Worm (Caenorhabditis elegans): Measurements from ENCODE around the gene nex-1.
A peak's percentile ranks its signal among the peaks of the same experiment; 100 is the strongest.

nex-1 gene

DNA sequence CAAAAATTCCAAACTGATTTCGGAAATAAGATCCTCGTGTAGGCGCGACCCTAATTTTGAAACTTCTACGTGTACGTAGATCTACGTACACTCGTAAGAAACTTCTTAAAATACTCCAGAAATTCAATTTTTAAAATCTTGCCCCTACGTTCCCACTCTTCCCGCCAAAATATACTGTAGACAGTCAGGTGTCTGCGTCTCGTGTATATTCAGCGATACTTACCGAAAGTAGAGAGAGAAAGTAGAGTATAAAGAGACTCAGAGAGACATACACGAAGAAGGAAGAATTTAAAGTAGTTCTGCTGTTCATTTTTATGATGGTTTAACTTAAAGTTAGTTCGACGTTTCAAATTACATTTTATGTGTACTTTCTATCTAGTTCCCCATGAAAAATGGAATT, 32.2 kb upstream of the nex-1 start:
- peak in 1 of 2 experiments; percentile 54 for TF ChIP-seq lsy-2 (tag; optimal IDR thresholded peaks at IDR 0.05)
- TF ChIP-seq mep-1 (tag; optimal IDR thresholded peaks at IDR 0.05) = no peak
- TF ChIP-seq efl-1 (optimal IDR thresholded peaks at IDR 0.05) = peak; percentile 12 to 16
- peak in 1 of 2 experiments; percentile 7 for TF ChIP-seq efl-1 (GFP tag; optimal IDR thresholded peaks at IDR 0.05 in 1 of 2)
- TF ChIP-seq lin-35 (GFP tag; optimal IDR thresholded peaks at IDR 0.05) = peak in 1 of 2 experiments; percentile 53
- TF ChIP-seq snu-23 (GFP tag; optimal IDR thresholded peaks at IDR 0.05) = no peak
- peak; percentile 26 to 46 (median 27) for TF ChIP-seq dpl-1 (GFP tag; optimal IDR thresholded peaks at IDR 0.05)
- peak; percentile 53 for TF ChIP-seq blmp-1 (tag; optimal IDR thresholded peaks at IDR 0.05)

DNA sequence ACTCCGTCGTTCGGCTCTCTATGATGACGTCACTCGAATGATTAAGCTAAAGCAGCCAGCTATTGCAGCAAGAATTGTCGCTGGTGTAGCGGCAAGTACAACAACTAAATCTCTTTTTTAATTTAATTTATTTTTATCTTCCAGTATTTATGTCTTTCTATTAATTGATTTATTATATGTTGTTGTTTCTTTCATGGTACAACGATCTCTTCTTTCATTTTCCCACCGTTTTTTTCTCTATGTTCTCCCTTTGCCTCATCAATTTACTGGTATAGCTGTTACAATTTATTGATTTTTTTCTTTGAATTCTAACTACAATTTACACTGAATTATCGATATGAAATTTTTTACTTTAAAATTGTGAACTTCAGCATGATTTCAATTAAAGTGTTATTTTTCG, 29.7 kb upstream of the nex-1 start, which contains the start of gene moc-6:
Gene moc-6 (plus strand): TSS at position 301 of the 400 bp plus-strand sequence.
- TF ChIP-seq nhr-85 (tag) (peak; percentile 26), elt-3 (tag; optimal IDR thresholded peaks at IDR 0.05) (peak in 1 of 6 experiments; percentile 10), efl-3 (GFP tag; optimal IDR thresholded peaks at IDR 0.05) (no peak), efl-1 (optimal IDR thresholded peaks at IDR 0.05) (no peak), efl-1 (GFP tag; optimal IDR thresholded peaks at IDR 0.05 in 1 of 2) (peak in 1 of 2 experiments; percentile 66)

DNA sequence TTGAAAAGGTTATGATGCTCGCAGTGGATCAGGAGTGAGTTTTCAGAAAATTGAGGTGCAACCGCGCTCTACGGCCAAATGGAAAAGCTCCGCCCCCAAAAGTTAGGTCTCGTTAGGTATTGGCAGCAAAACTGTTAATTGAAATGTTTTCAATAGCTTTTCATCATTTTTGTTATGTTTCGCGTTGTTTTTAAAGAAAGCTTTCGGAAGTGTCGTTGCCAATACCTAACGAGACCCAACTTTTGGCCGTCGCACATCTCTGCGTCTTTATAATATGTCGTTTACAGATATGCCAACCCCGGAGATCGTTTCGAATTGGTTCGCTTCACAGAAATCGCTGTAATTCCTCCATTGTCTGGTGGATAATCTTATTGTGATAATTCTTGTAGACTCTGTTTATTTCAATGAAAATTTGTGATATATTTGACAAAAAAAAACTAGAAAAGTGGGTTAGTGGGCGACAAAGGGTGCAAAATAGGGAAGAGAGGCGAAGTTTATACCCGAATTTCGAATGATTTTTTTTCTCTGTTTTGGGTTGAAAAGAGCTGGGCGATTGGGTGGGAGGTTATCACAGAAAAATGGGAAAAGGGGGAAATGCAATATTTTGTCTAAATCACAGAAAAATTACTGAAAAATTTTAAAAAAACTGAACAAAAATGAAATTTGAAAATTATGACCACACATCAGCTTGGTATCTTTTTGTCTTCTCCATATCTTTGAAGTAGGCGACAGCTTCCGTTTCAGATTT, 28.9 kb upstream of the nex-1 start:
- no peak for TF ChIP-seq efl-3 (GFP tag; optimal IDR thresholded peaks at IDR 0.05)
- TF ChIP-seq nhr-71 (tag; optimal IDR thresholded peaks at IDR 0.05) = peak; percentile 13
- TF ChIP-seq pqm-1 (tag; optimal IDR thresholded peaks at IDR 0.05) = no peak
- peak; percentile 62 for TF ChIP-seq nhr-85 (tag)
- TF ChIP-seq efl-1 (optimal IDR thresholded peaks at IDR 0.05) = peak in 1 of 2 experiments; percentile 0
- no peak for TF ChIP-seq efl-1 (GFP tag; optimal IDR thresholded peaks at IDR 0.05 in 1 of 2)
- peak; percentile 5 for TF ChIP-seq elt-2 (tag; optimal IDR thresholded peaks at IDR 0.05)
- TF ChIP-seq aly-2 (tag; optimal IDR thresholded peaks at IDR 0.05) = peak; percentile 65
- TF ChIP-seq ama-1 (optimal IDR thresholded peaks at IDR 0.05) = peak; percentile 21

DNA sequence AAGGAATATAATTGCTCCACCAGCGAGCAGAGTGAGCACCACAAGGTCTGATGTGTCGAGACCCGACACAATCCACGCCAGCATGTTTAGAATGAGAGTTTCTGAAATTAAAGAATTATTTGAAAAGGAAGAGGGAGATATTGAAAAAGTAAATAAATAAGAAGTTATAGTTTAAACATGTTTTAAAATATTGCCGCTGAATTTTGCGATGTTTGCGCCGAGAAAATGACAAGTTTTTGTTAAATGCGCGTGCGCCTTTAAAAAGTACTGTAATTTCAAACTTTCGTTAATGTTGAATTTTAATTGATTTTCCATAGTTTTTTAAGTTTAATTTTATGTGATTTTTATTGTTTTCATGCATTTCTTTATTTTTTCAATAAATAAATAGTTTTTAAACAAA, 25.8 kb upstream of the nex-1 start, which contains the start of gene emb-8:
Gene emb-8 (minus strand): TSS at position 101 of the 400 bp plus-strand sequence.
- TF ChIP-seq efl-1 (optimal IDR thresholded peaks at IDR 0.05) (no peak), efl-1 (GFP tag; optimal IDR thresholded peaks at IDR 0.05 in 1 of 2) (no peak), snpc-4 (tag; optimal IDR thresholded peaks at IDR 0.05) (no peak), ets-5 (GFP tag; IDR thresholded peaks at IDR 0.05) (no peak), jun-1 (tag; optimal IDR thresholded peaks at IDR 0.05) (no peak), lin-13 (GFP tag; optimal IDR thresholded peaks at IDR 0.05) (no peak), nhr-28 (tag; optimal IDR thresholded peaks at IDR 0.05) (no peak), nhr-47 (tag; optimal IDR thresholded peaks at IDR 0.05) (no peak), F16B12.6 (tag; optimal IDR thresholded peaks at IDR 0.05) (no peak), elt-2 (tag; optimal IDR thresholded peaks at IDR 0.05) (no peak)

DNA sequence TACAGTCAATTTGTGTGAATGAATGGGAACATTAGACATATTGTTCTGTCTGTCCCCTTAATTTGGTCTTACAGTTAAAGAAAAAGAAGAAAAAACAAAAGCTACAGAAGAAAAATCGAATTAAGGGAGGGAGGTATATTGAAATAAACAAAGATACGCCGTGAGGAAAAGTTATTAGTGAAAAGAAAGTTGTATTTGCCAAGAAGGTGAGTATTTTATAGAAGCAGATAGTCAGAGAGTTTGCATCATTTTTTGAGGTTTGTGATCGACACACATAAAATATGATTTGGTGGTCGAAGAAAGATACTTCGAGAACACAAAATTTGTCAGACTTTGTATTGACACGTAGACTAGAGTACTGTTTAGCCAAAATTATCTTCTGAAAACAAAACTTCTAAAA, 25.1 kb upstream of the nex-1 start:
- TF ChIP-seq nhr-237 (tag; optimal IDR thresholded peaks at IDR 0.05) = no peak
- no peak for TF ChIP-seq fos-1 (tag; optimal IDR thresholded peaks at IDR 0.05)
- peak; percentile 26 for TF ChIP-seq mep-1 (tag; optimal IDR thresholded peaks at IDR 0.05)
- peak; percentile 28 for TF ChIP-seq snu-23 (GFP tag; optimal IDR thresholded peaks at IDR 0.05)
- TF ChIP-seq ceh-8 (GFP tag; optimal IDR thresholded peaks at IDR 0.05) = peak; percentile 2
- TF ChIP-seq nhr-20 (tag; optimal IDR thresholded peaks at IDR 0.05) = peak; percentile 62
- peak; percentile 31 for TF ChIP-seq lin-14 (GFP tag; optimal IDR thresholded peaks at IDR 0.05)
- TF ChIP-seq lin-39 (tag; optimal IDR thresholded peaks at IDR 0.05) = no peak
- TF ChIP-seq zip-4 (GFP tag; optimal IDR thresholded peaks at IDR 0.05) = no peak
- no peak for TF ChIP-seq nhr-19 (GFP tag; conservative IDR thresholded peaks at IDR 0.05)
- no peak for TF ChIP-seq xbp-1 (tag; optimal IDR thresholded peaks at IDR 0.05)
- no peak for TF ChIP-seq efl-1 (optimal IDR thresholded peaks at IDR 0.05)
- TF ChIP-seq efl-1 (GFP tag; optimal IDR thresholded peaks at IDR 0.05 in 1 of 2) = peak in 1 of 2 experiments; percentile 64
- TF ChIP-seq rnt-1 (tag; optimal IDR thresholded peaks at IDR 0.05) = no peak
- TF ChIP-seq ceh-90 (tag; optimal IDR thresholded peaks at IDR 0.05) = no peak
- TF ChIP-seq swsn-7 (tag; optimal IDR thresholded peaks at IDR 0.05) = no peak
- no peak for TF ChIP-seq alr-1 (tag; optimal IDR thresholded peaks at IDR 0.05; ENCODE audit: borderline replicate concordance)
- no peak for TF ChIP-seq tbx-2 (tag; optimal IDR thresholded peaks at IDR 0.05)
- TF ChIP-seq lin-35 (GFP tag; optimal IDR thresholded peaks at IDR 0.05) = peak in 1 of 2 experiments; percentile 18
- no peak for TF ChIP-seq aha-1 (tag; optimal IDR thresholded peaks at IDR 0.05)
- no peak for TF ChIP-seq mdl-1 (tag; optimal IDR thresholded peaks at IDR 0.05)
- TF ChIP-seq nhr-71 (tag; optimal IDR thresholded peaks at IDR 0.05) = peak; percentile 22
- peak; percentile 61 for TF ChIP-seq nhr-77 (tag; optimal IDR thresholded peaks at IDR 0.05)
- peak; percentile 35 for TF ChIP-seq blmp-1 (tag; optimal IDR thresholded peaks at IDR 0.05)

Measured in whole organism, L1 larva.